Worm (Caenorhabditis elegans) whole organism, late embryonic: ENCODE measurements around the gene lips-7.
A peak's percentile ranks its signal among the peaks of the same experiment; 100 is the strongest.

Source experiments
- C38D4.7 ChIP-seq: fragments of 200-800 bp; sonication (Bioruptor generic); optimal IDR thresholded peaks from 2 replicates; lab custom pipeline; 2018; ENCODE audit warnings: mild to moderate bottlenecking, missing genetic modification characterization, moderate library complexity, missing compliant biosample characterization
- ceh-18 ChIP-seq: sonication (generic microtip); optimal IDR thresholded peaks from 2 replicates; lab custom pipeline; 2016; ENCODE audit warnings: missing genetic modification characterization, missing compliant biosample characterization
- ceh-24 ChIP-seq: sonication (generic microtip); optimal IDR thresholded peaks from 2 replicates; lab custom pipeline; 2016; ENCODE audit warnings: mild to moderate bottlenecking, missing genetic modification characterization, missing compliant biosample characterization
- ceh-31 ChIP-seq: sonication (generic microtip); optimal IDR thresholded peaks from 2 replicates; lab custom pipeline; 2016; ENCODE audit warnings: missing genetic modification characterization, missing compliant biosample characterization
- ceh-34 ChIP-seq: sonication (generic microtip); optimal IDR thresholded peaks from 2 replicates; lab custom pipeline; 2016; ENCODE audit warnings: mild to moderate bottlenecking, missing genetic modification characterization, missing compliant biosample characterization
- gmeb-2 ChIP-seq: sonication (generic microtip); optimal IDR thresholded peaks from 2 replicates; lab custom pipeline; 2016; ENCODE audit warnings: missing genetic modification characterization, inconsistent platforms, missing compliant biosample characterization
- hlh-15 ChIP-seq: sonication (generic microtip); optimal IDR thresholded peaks from 2 replicates; lab custom pipeline; 2016; ENCODE audit warnings: missing genetic modification characterization, missing compliant biosample characterization
- hlh-30 ChIP-seq: sonication (generic microtip); optimal IDR thresholded peaks from 2 replicates; lab custom pipeline; 2017; ENCODE audit warnings: antibody characterized with exemption, missing genetic modification characterization, missing compliant biosample characterization; ENCODE audit not compliant: insufficient read depth
- hlh-8 ChIP-seq: sonication (generic microtip); optimal IDR thresholded peaks from 2 replicates; lab custom pipeline; 2016; ENCODE audit warnings: missing genotype, missing genetic modification characterization, missing compliant biosample characterization
- nfya-1 ChIP-seq: sonication (generic microtip); optimal IDR thresholded peaks from 2 replicates; lab custom pipeline; 2017; ENCODE audit warnings: missing genetic modification characterization, mild to moderate bottlenecking, missing compliant biosample characterization, antibody characterized with exemption, moderate library complexity
- pha-2 ChIP-seq: sonication (generic microtip); optimal IDR thresholded peaks from 2 replicates; lab custom pipeline; 2017; ENCODE audit warnings: mild to moderate bottlenecking, missing genetic modification characterization, missing compliant biosample characterization
- pha-4 ChIP-seq: fragments of 150-350 bp; optimal IDR thresholded peaks from 2 replicates; lab custom pipeline; 2018; ENCODE audit warnings: missing biosample characterization, missing genetic modification reagents, missing genetic modification characterization
- rnt-1 ChIP-seq: sonication (generic microtip); optimal IDR thresholded peaks from 2 replicates; lab custom pipeline; 2016; ENCODE audit warnings: missing genetic modification characterization, missing compliant biosample characterization
- sdc-2 ChIP-seq: sonication (generic microtip); optimal IDR thresholded peaks from 2 replicates; lab custom pipeline; 2016; ENCODE audit warnings: missing genotype, missing genetic modification characterization, missing compliant biosample characterization
- tbx-2 ChIP-seq: sonication (generic microtip); optimal IDR thresholded peaks from 2 replicates; lab custom pipeline; 2016; ENCODE audit warnings: missing genetic modification characterization, missing compliant biosample characterization
- unc-42 ChIP-seq: sonication (generic microtip); optimal IDR thresholded peaks from 2 replicates; lab custom pipeline; 2016; ENCODE audit warnings: missing genotype, missing genetic modification characterization, missing compliant biosample characterization
- unc-55 ChIP-seq: sonication (generic microtip); optimal IDR thresholded peaks from 2 replicates; lab custom pipeline; 2017; ENCODE audit warnings: missing biosample characterization, missing genetic modification reagents, missing genetic modification characterization

Gene lips-7

ce11 chrII:601305-601704, 49.7 kb downstream of the lips-7 start:
- TF ChIP-seq hlh-30 (tag; lab: Kevin White, UChicago) = peak; percentile 93
- peak; percentile 35 for TF ChIP-seq unc-55
- peak; percentile 31 for TF ChIP-seq ceh-31
- no peak for TF ChIP-seq sdc-2 (tag; lab: Kevin White, UChicago)
- TF ChIP-seq ceh-34 (tag; lab: Kevin White, UChicago) = no peak
- no peak for TF ChIP-seq hlh-15 (tag; lab: Kevin White, UChicago)
- no peak for TF ChIP-seq pha-4 (tag; lab: Kevin White, UChicago)
- peak; percentile 19 for TF ChIP-seq nfya-1 (tag; lab: Kevin White, UChicago)
- TF ChIP-seq C38D4.7 (GFP tag; lab: Kevin White, UChicago) = no peak
- no peak for TF ChIP-seq ceh-24 (tag; lab: Kevin White, UChicago)

ce11 chrII:602020-602419, 50.4 kb downstream of the lips-7 start, which contains the start of gene nhl-3:
TSS of gene nhl-3 (minus strand) at chrII:602120.
- TF ChIP-seq hlh-8 (no peak), pha-2 (tag; lab: Kevin White, UChicago) (no peak), gmeb-2 (tag; lab: Kevin White, UChicago) (no peak)
- TF ChIP-seq, all 69 proteins: peak for 0

ce11 chrII:602969-603368, 51.3 kb downstream of the lips-7 start:
- TF ChIP-seq nfya-1 (tag; lab: Kevin White, UChicago) (peak; percentile 57), rnt-1 (tag; lab: Kevin White, UChicago) (peak; percentile 13), hlh-30 (tag; lab: Kevin White, UChicago) (peak; percentile 86), pha-4 (tag; lab: Kevin White, UChicago) (no peak), unc-55 (peak; percentile 98), unc-42 (tag; lab: Kevin White, UChicago) (peak; percentile 2), ceh-18 (peak; percentile 33), tbx-2 (tag; lab: Kevin White, UChicago) (peak; percentile 39), ceh-31 (peak; percentile 38), pha-2 (tag; lab: Kevin White, UChicago) (no peak)
